Fruit fly (Drosophila melanogaster) whole organism, pupa: ENCODE data around the gene CG42556.

Experiments
- CG10348 ChIP-seq: fragments of 200-800 bp; sonication (Bioruptor generic); IDR thresholded peaks from 2 replicates; pipeline ENCODE4 v1.3.6; 2022; ENCODE audit warnings: missing biosample characterization, missing genetic modification characterization
- CG12605 ChIP-seq: fragments of 200-800 bp; sonication (Bioruptor generic); IDR thresholded peaks from 2 replicates; pipeline ENCODE4 v1.3.6; 2022; ENCODE audit warnings: missing biosample characterization, missing genetic modification characterization
- CG13204 ChIP-seq: fragments of 200-800 bp; sonication (Bioruptor generic); optimal IDR thresholded peaks from 2 replicates; lab custom pipeline; 2018; ENCODE audit warnings: missing biosample characterization, mild to moderate bottlenecking, missing genetic modification characterization, moderate library complexity
- CG14655 ChIP-seq: fragments of 200-800 bp; sonication (Bioruptor generic); optimal IDR thresholded peaks from 3 replicates; lab custom pipeline; 2017; ENCODE audit warnings: mild to moderate bottlenecking, missing biosample characterization, missing genetic modification reagents, missing genetic modification characterization
- CG15710 ChIP-seq: fragments of 200-800 bp; sonication (Bioruptor generic); optimal IDR thresholded peaks from 2 replicates; lab custom pipeline; 2018; ENCODE audit warnings: missing biosample characterization, mild to moderate bottlenecking, missing genetic modification characterization, moderate library complexity
- CG17806 ChIP-seq: fragments of 200-800 bp; sonication (Bioruptor generic); optimal IDR thresholded peaks from 2 replicates; lab custom pipeline; 2018; ENCODE audit warnings: missing biosample characterization, mild to moderate bottlenecking, missing genetic modification characterization, moderate library complexity
- CG32121 ChIP-seq: fragments of 200-800 bp; sonication (Bioruptor generic); IDR thresholded peaks from 2 replicates; pipeline ENCODE4 v1.3.6; 2022; ENCODE audit warnings: missing biosample characterization, missing genetic modification characterization
- CG34367 ChIP-seq: fragments of 200-800 bp; sonication (Bioruptor generic); optimal IDR thresholded peaks from 2 replicates; lab custom pipeline; 2018; ENCODE audit warnings: missing biosample characterization, mild to moderate bottlenecking, missing genetic modification characterization
- CG4496 ChIP-seq: fragments of 200-800 bp; sonication (Bioruptor generic); IDR thresholded peaks from 3 replicates; pipeline ENCODE4 v1.3.6; 2022; ENCODE audit warnings: missing biosample characterization, missing genetic modification characterization
- CG8159 ChIP-seq: fragments of 200-800 bp; sonication (Bioruptor generic); optimal IDR thresholded peaks from 3 replicates; lab custom pipeline; 2018; ENCODE audit warnings: missing biosample characterization, mild to moderate bottlenecking, missing genetic modification characterization, moderate library complexity
- CG8301 ChIP-seq: fragments of 200-800 bp; sonication (Bioruptor generic); optimal IDR thresholded peaks from 2 replicates; lab custom pipeline; 2018; ENCODE audit warnings: missing biosample characterization, mild to moderate bottlenecking, missing genetic modification characterization
- CG9948 ChIP-seq: fragments of 200-800 bp; sonication (Bioruptor generic); optimal IDR thresholded peaks from 2 replicates; lab custom pipeline; 2018; ENCODE audit warnings: missing biosample characterization, mild to moderate bottlenecking, missing genetic modification characterization, moderate library complexity
- D1 ChIP-seq: fragments of 200-800 bp; sonication (Bioruptor generic); optimal IDR thresholded peaks from 2 replicates; lab custom pipeline; 2018; ENCODE audit warnings: missing biosample characterization, mild to moderate bottlenecking, missing genetic modification characterization, moderate library complexity
- EcR ChIP-seq: fragments of 200-800 bp; sonication (Bioruptor generic); optimal IDR thresholded peaks from 3 replicates; lab custom pipeline; 2019; ENCODE audit warnings: missing biosample characterization, missing genetic modification characterization, mild to moderate bottlenecking, moderate library complexity, missing genetic modification reagents
- Ets98B ChIP-seq: fragments of 200-800 bp; sonication (Bioruptor generic); IDR thresholded peaks from 2 replicates; pipeline ENCODE4 v1.3.6; 2022; ENCODE audit warnings: missing biosample characterization, missing genetic modification characterization
- Pif1A ChIP-seq: fragments of 200-800 bp; sonication (Bioruptor generic); optimal IDR thresholded peaks from 3 replicates; lab custom pipeline; 2016; ENCODE audit warnings: missing biosample characterization, missing genetic modification characterization
- Pif1B ChIP-seq: fragments of 200-800 bp; sonication (Bioruptor generic); optimal IDR thresholded peaks from 3 replicates; lab custom pipeline; 2016; ENCODE audit warnings: missing biosample characterization, missing genetic modification characterization
- Snoo ChIP-seq: fragments of 200-800 bp; sonication (Bioruptor generic); optimal IDR thresholded peaks from 3 replicates; lab custom pipeline; 2017; ENCODE audit warnings: missing biosample characterization, mild to moderate bottlenecking, missing genetic modification characterization, inconsistent platforms
- rn ChIP-seq: fragments of 200-800 bp; sonication (Bioruptor generic); IDR thresholded peaks from 2 replicates; pipeline ENCODE4 v1.3.6; 2022; ENCODE audit warnings: missing biosample characterization, missing genetic modification characterization

Gene CG42556

DNA sequence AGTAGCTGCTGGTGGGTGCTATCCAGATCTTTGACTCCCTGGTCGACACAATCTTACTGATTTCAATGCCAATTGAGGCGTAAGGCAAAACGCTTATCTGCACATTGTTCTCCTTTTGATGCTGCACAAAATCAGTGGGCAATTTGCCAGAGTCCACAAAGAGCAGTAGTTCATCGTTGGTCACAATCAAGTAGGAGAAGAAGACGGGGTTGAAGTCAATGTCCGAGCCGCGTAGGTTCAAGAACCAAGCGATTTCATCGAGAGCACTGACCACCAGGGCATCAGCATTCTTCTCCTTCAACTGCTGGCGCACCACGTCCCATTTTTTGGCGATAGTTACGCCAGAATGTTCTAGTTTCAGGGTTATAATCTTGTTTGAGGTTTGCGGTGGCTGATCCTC lies 19.6 kb downstream of the CG42556 start:
- TF ChIP-seq EcR (GFP tag; lab: Kevin White, UChicago), result peak; percentile 90
- TF ChIP-seq CG34367 (tag; lab: Kevin White, UChicago), result no peak
- TF ChIP-seq, all 21 proteins: peak for 1

DNA sequence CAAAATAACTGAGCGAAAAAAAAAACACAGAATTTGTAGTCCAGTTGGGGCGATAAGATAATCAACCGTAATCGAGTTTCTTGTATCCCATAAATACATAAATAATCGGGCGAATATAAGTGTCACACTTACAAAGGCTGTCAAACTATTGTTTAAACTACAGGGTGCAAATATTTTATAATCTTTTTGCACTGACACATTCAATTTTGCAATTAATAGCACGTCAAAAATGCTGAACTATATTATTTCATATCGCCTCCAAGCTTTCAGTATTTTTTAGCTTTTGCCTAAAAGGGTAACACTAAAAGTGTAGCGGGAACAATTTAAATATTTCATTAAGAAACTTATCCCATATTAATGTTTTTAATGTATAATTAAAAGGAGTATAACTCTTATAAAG lies 20.5 kb downstream of the CG42556 start, which contains the start of gene ApepP:
Gene ApepP (minus strand): TSS at position 242 of the 400 bp plus-strand sequence.
- TF ChIP-seq CG17806 (tag; lab: Kevin White, UChicago), result no peak
- TF ChIP-seq CG14655 (GFP tag; lab: Kevin White, UChicago), result no peak
- TF ChIP-seq Ets98B, result no peak
- TF ChIP-seq Pif1A, result no peak
- TF ChIP-seq CG12605 (GFP tag; lab: Robert Waterston, UW), result no peak
- no peak for TF ChIP-seq Pif1B
- TF ChIP-seq CG9948 (tag; lab: Kevin White, UChicago), result no peak
- TF ChIP-seq CG8301 (tag; lab: Kevin White, UChicago), result no peak
- TF ChIP-seq EcR (GFP tag; lab: Kevin White, UChicago), result no peak
- no peak for TF ChIP-seq CG10348
- no peak for TF ChIP-seq CG34367 (tag; lab: Kevin White, UChicago)
- TF ChIP-seq CG8159 (tag; lab: Kevin White, UChicago), result no peak
- no peak for TF ChIP-seq rn
- no peak for TF ChIP-seq CG32121 (GFP tag; lab: Robert Waterston, UW)
- no peak for TF ChIP-seq D1
- TF ChIP-seq CG15710 (tag; lab: Kevin White, UChicago), result no peak
- no peak for TF ChIP-seq CG4496 (GFP tag; lab: Robert Waterston, UW)
- TF ChIP-seq, all 21 proteins: peak for 0

DNA sequence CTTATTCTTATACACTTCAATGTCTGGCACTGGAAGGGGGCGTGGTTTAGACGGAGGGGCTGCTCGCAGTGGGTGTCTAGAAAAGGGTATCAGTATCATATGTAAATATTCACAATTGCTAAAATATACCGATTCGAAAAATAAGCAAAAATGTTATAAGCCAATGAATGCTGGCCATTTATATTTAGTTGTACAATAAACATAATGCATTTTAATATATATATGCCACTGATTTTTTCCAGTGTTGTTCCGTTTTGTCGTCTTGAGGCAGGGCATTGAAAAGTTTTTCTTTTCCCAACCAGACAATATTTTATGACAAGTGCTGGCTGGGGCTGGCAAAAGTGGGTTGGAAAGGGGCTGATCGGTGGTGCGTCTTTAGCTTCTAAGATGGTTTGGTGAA lies 32.1 kb downstream of the CG42556 start:
- no peak for TF ChIP-seq EcR (GFP tag; lab: Kevin White, UChicago)
- TF ChIP-seq CG13204, result no peak
- TF ChIP-seq Ets98B, result no peak
- TF ChIP-seq CG32121 (GFP tag; lab: Robert Waterston, UW), result no peak
- no peak for TF ChIP-seq Pif1A
- TF ChIP-seq D1, result no peak
- TF ChIP-seq CG34367 (tag; lab: Kevin White, UChicago), result no peak
- no peak for TF ChIP-seq Snoo (tag; lab: Kevin White, UChicago)
